Fruit fly (Drosophila melanogaster) whole organism, embryonic: Measurements from ENCODE around the gene Prtl99C.

Experiments
- D19B ChIP-seq: fragments of 200-800 bp; sonication (Bioruptor generic); optimal IDR thresholded peaks from 2 replicates; lab custom pipeline; 2017; ENCODE audit warnings: missing biosample characterization, mild to moderate bottlenecking, missing genetic modification characterization
- NC2α ChIP-seq: fragments of 200-800 bp; sonication (Bioruptor generic); optimal IDR thresholded peaks from 2 replicates; lab custom pipeline; 2016; ENCODE audit warnings: missing biosample characterization, missing genetic modification characterization

DNA sequence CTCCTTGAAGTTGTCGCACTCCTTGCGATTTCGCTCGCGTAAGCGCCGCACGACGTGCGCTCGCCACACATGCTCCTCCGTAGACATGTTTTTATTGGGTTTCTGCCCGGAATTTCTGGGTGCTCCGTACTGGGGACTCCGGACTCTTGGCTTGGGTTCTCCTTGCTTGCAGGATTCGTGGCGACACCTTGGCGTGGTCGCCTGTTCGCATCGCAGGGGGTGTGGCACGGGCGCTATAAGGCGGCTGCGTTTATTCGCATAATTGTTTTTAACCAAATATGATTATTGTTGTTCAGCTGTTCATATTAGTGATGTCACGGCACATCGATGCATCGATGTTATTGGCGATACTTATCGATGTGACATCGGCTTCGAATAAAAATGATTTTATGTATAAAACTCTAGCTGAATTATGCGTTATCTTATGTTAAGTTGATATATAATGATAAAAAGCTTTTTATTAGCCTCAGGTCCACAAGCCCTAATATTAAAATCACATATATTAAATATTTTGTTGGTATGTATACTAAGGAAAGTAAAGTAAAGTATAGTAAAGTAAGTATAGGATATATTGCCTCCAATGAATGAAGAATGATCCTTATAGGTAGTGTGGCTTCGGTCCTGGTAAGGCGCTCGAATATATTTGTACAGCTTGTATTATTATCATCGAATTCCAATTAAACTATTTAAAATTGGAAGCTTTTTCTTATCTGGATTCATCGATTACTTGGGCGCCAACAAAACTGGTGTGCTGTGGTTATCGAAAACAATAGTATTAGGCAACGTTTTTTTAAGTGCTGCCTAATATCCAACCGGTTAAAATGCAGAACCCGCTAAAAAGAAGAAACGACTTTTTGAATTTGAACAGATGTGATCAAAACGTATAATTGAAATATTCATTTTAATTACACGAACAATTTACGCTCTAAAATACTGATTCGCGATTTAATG is 716 bp upstream of the Prtl99C start, which contains the start of gene Atg16:
- TF ChIP-seq NC2α (GFP tag; lab: Kevin White, UChicago) = no peak
- no peak for TF ChIP-seq D19B (GFP tag; lab: Kevin White, UChicago)
